Worm (Caenorhabditis elegans) whole organism, young adult: Measurements from ENCODE around the gene C28C12.1.

Experiments used
- athp-1 ChIP-seq: sonication (generic microtip); optimal IDR thresholded peaks from 2 replicates; lab custom pipeline; 2017; ENCODE audit warnings: mild to moderate bottlenecking, missing genetic modification characterization, missing compliant biosample characterization
- lag-1 ChIP-seq: fragments of 200-800 bp; sonication (Bioruptor generic); IDR thresholded peaks from 2 replicates; pipeline ENCODE4 v1.3.6; 2022; ENCODE audit warnings: missing genetic modification reagents, missing genetic modification characterization, missing compliant biosample characterization
- madf-6 ChIP-seq: fragments of 200-800 bp; sonication (Bioruptor generic); IDR thresholded peaks from 2 replicates; pipeline ENCODE4 v1.3.6; 2022; ENCODE audit warnings: missing genetic modification reagents, missing genetic modification characterization, missing compliant biosample characterization
- snpc-4 ChIP-seq, 5 experiments: fragments of 150-350 bp in 1 of 5; sonication (generic microtip) in 4 of 5; optimal IDR thresholded peaks; 2 replicates each; lab custom pipeline; 2014 to 2018; ENCODE audit warnings: missing genetic modification characterization in 5 of 5, missing biosample characterization in 3 of 5, antibody characterized with exemption in 2 of 5, mild to moderate bottlenecking in 2 of 5, missing compliant biosample characterization in 2 of 5, missing genotype in 2 of 5, moderate library complexity in 2 of 5, missing genetic modification reagents in 1 of 5
- zfh-2 ChIP-seq: fragments of 200-800 bp; sonication (Bioruptor generic); conservative IDR thresholded peaks from 2 replicates; pipeline ENCODE4 v1.3.6; 2022; ENCODE audit warnings: missing genetic modification reagents, missing genetic modification characterization, missing compliant biosample characterization
- zim-3 ChIP-seq: sonication (generic microtip); optimal IDR thresholded peaks from 2 replicates; lab custom pipeline; 2017; ENCODE audit warnings: mild to moderate bottlenecking, missing genetic modification characterization, moderate library complexity, missing compliant biosample characterization
- ztf-18 ChIP-seq: sonication (generic microtip); optimal IDR thresholded peaks from 2 replicates; lab custom pipeline; 2016; ENCODE audit warnings: missing genotype, mild to moderate bottlenecking, missing genetic modification characterization, missing compliant biosample characterization

DNA sequence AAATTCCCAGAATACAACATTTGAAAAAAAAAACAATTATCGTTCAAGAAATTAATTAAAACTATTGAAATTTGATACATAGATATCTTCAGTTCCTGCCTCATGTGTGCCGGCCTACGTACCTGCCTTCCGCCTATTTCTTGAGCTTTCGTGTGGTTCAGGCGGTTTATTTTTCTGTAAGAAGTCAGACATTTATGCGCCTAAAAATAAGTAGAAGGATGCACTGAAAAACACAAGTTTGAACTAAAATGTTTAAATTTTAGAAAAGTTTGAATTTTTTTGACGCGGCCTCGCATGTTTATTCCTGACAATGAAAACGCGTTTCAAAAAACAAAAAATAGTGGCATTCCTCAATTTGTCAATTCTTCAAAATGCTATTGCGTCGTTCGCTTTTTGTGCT lies 27.7 kb upstream of the C28C12.1 start, which contains the start of gene C28C12.11:
- TF ChIP-seq snpc-4 (GFP tag; optimal IDR thresholded peaks at IDR 0.05; lab: Kevin White, UChicago) (no peak), snpc-4 (tag; optimal IDR thresholded peaks at IDR 0.05; lab: Kevin White, UChicago) (no peak), zim-3 (tag; lab: Kevin White, UChicago) (no peak), lag-1 (GFP tag; lab: Robert Waterston, UW) (no peak), zfh-2 (no peak), athp-1 (no peak), ztf-18 (tag; lab: Kevin White, UChicago) (no peak), madf-6 (no peak)
